Worm (Caenorhabditis elegans) whole organism, L2 larva: ENCODE data around the gene basl-1.
A peak's percentile ranks its signal among the peaks of the same experiment; 100 is the strongest.

Experiments
- C34F6.9 ChIP-seq: fragments of 150-350 bp; optimal IDR thresholded peaks from 2 replicates; lab custom pipeline; 2014; ENCODE audit warnings: missing biosample characterization, missing genetic modification characterization
- F13H6.1 ChIP-seq: sonication (generic microtip); optimal IDR thresholded peaks from 2 replicates; lab custom pipeline; 2016; ENCODE audit warnings: missing genetic modification characterization, missing compliant biosample characterization
- R02D3.7 ChIP-seq: fragments of 150-350 bp; optimal IDR thresholded peaks from 2 replicates; lab custom pipeline; 2014; ENCODE audit warnings: missing biosample characterization, missing genetic modification characterization
- ZK546.5 ChIP-seq: sonication (generic microtip); optimal IDR thresholded peaks from 2 replicates; lab custom pipeline; 2017; ENCODE audit warnings: missing biosample characterization, missing genetic modification characterization
- alr-1 ChIP-seq: fragments of 150-350 bp; optimal IDR thresholded peaks from 2 replicates; lab custom pipeline; 2014; ENCODE audit warnings: missing biosample characterization, missing genetic modification characterization
- aly-2 ChIP-seq: fragments of 150-350 bp; optimal IDR thresholded peaks from 2 replicates; lab custom pipeline; 2014; ENCODE audit warnings: missing biosample characterization, missing genetic modification characterization
- ama-1 ChIP-seq: fragments of 150-350 bp; optimal IDR thresholded peaks from 2 replicates; lab custom pipeline; 2018; ENCODE audit warnings: inconsistent platforms
- blmp-1 ChIP-seq: sonication (generic microtip); optimal IDR thresholded peaks from 2 replicates; lab custom pipeline; 2017; ENCODE audit warnings: missing genetic modification characterization, mild to moderate bottlenecking, missing compliant biosample characterization, antibody characterized with exemption, moderate library complexity; ENCODE audit not compliant: insufficient read depth
- ceh-16 ChIP-seq: fragments of 150-350 bp; optimal IDR thresholded peaks from 2 replicates; lab custom pipeline; 2014; ENCODE audit warnings: missing biosample characterization, missing genetic modification characterization
- crh-2 ChIP-seq: sonication (generic microtip); optimal IDR thresholded peaks from 2 replicates; lab custom pipeline; 2017; ENCODE audit warnings: missing biosample characterization, missing genetic modification characterization
- dmd-4 ChIP-seq: sonication (generic microtip); optimal IDR thresholded peaks from 2 replicates; lab custom pipeline; 2017; ENCODE audit warnings: missing biosample characterization, missing genetic modification characterization
- egl-27 ChIP-seq: sonication (generic microtip); optimal IDR thresholded peaks from 3 replicates; lab custom pipeline; 2017; ENCODE audit warnings: missing biosample characterization, missing genetic modification reagents, missing genetic modification characterization
- elt-1 ChIP-seq: fragments of 150-350 bp; optimal IDR thresholded peaks from 2 replicates; lab custom pipeline; 2014; ENCODE audit warnings: missing biosample characterization, missing genetic modification characterization
- elt-3 ChIP-seq: sonication (generic microtip); optimal IDR thresholded peaks from 2 replicates; lab custom pipeline; 2017; ENCODE audit warnings: missing biosample characterization, missing genetic modification characterization
- fos-1 ChIP-seq: fragments of 150-350 bp; optimal IDR thresholded peaks from 2 replicates; lab custom pipeline; 2014; ENCODE audit warnings: missing biosample characterization, missing genetic modification characterization
- gmeb-1 ChIP-seq: fragments of 150-350 bp; optimal IDR thresholded peaks from 2 replicates; lab custom pipeline; 2014; ENCODE audit warnings: missing biosample characterization, missing genetic modification characterization
- lin-11 ChIP-seq: fragments of 150-350 bp; sonication (generic microtip); optimal IDR thresholded peaks from 2 replicates; lab custom pipeline; 2014; ENCODE audit warnings: missing biosample characterization, missing genetic modification characterization, inconsistent platforms, mixed read lengths
- lin-13 ChIP-seq: fragments of 150-350 bp; optimal IDR thresholded peaks from 2 replicates; lab custom pipeline; 2014; ENCODE audit warnings: missing biosample characterization, missing genetic modification reagents, missing genetic modification characterization
- lsy-2 ChIP-seq, 2 experiments: fragments of 150-350 bp in 1 of 2; sonication (generic microtip) in 1 of 2; optimal IDR thresholded peaks; 2 replicates each; lab custom pipeline; 2014 to 2017; ENCODE audit warnings: missing biosample characterization in 2 of 2, missing genetic modification characterization in 2 of 2
- mab-5 ChIP-seq: fragments of 150-350 bp; optimal IDR thresholded peaks from 2 replicates; lab custom pipeline; 2014; ENCODE audit warnings: missing biosample characterization, missing genetic modification characterization
- mbf-1 ChIP-seq: sonication (generic microtip); optimal IDR thresholded peaks from 2 replicates; lab custom pipeline; 2017; ENCODE audit warnings: missing biosample characterization, missing genetic modification characterization
- mdl-1 ChIP-seq, 2 experiments: fragments of 150-350 bp in 1 of 2; sonication (generic microtip) in 1 of 2; optimal IDR thresholded peaks; 2 replicates each; lab custom pipeline; 2017; ENCODE audit warnings: missing biosample characterization in 2 of 2, missing genetic modification characterization in 2 of 2
- nhr-10 ChIP-seq: sonication (generic microtip); optimal IDR thresholded peaks from 2 replicates; lab custom pipeline; 2017; ENCODE audit warnings: missing biosample characterization, missing genetic modification characterization
- nhr-11 ChIP-seq: fragments of 150-350 bp; optimal IDR thresholded peaks from 2 replicates; lab custom pipeline; 2014; ENCODE audit warnings: missing biosample characterization, missing genetic modification characterization
- nhr-129 ChIP-seq: fragments of 150-350 bp; optimal IDR thresholded peaks from 2 replicates; lab custom pipeline; 2014; ENCODE audit warnings: missing biosample characterization, missing genetic modification characterization
- nhr-21 ChIP-seq: fragments of 150-350 bp; optimal IDR thresholded peaks from 2 replicates; lab custom pipeline; 2014; ENCODE audit warnings: missing biosample characterization, missing genetic modification characterization
- nhr-237 ChIP-seq: fragments of 150-350 bp; optimal IDR thresholded peaks from 2 replicates; lab custom pipeline; 2014; ENCODE audit warnings: missing biosample characterization, missing genetic modification characterization
- nhr-25 ChIP-seq: fragments of 150-350 bp; sonication (generic microtip); optimal IDR thresholded peaks from 3 replicates; lab custom pipeline; 2014; ENCODE audit warnings: missing biosample characterization, missing genetic modification characterization
- nhr-6 ChIP-seq: fragments of 150-350 bp; optimal IDR thresholded peaks from 2 replicates; lab custom pipeline; 2014; ENCODE audit warnings: missing biosample characterization, missing genetic modification characterization
- skn-1 ChIP-seq: sonication (generic microtip); optimal IDR thresholded peaks from 2 replicates; lab custom pipeline; 2017; ENCODE audit warnings: missing biosample characterization, missing genetic modification characterization
- sma-3 ChIP-seq: sonication (generic microtip); optimal IDR thresholded peaks from 2 replicates; lab custom pipeline; 2016; ENCODE audit warnings: missing genetic modification reagents, missing genetic modification characterization, missing compliant biosample characterization
- sma-9 ChIP-seq, 2 experiments: fragments of 150-350 bp in 1 of 2; sonication (generic microtip) in 1 of 2; optimal IDR thresholded peaks; 2 replicates each; lab custom pipeline; 2014 to 2016; ENCODE audit warnings: missing genetic modification characterization in 2 of 2, mild to moderate bottlenecking in 1 of 2, missing biosample characterization in 1 of 2, missing compliant biosample characterization in 1 of 2, missing genetic modification reagents in 1 of 2, moderate library complexity in 1 of 2
- snpc-4 ChIP-seq: fragments of 150-350 bp; optimal IDR thresholded peaks from 2 replicates; lab custom pipeline; 2014; ENCODE audit warnings: missing biosample characterization, missing genetic modification characterization
- unc-39 ChIP-seq: fragments of 150-350 bp; optimal IDR thresholded peaks from 2 replicates; lab custom pipeline; 2014; ENCODE audit warnings: missing biosample characterization, missing genetic modification characterization
- unc-55 ChIP-seq: fragments of 150-350 bp; sonication (generic microtip); optimal IDR thresholded peaks from 3 replicates; lab custom pipeline; 2014; ENCODE audit warnings: missing biosample characterization, missing genetic modification reagents, missing genetic modification characterization
- unc-62 ChIP-seq: fragments of 150-350 bp; optimal IDR thresholded peaks from 2 replicates; lab custom pipeline; 2014; ENCODE audit warnings: missing biosample characterization, missing genetic modification reagents, missing genetic modification characterization
- ztf-1 ChIP-seq: fragments of 200-800 bp; sonication (Bioruptor generic); conservative IDR thresholded peaks from 2 replicates; pipeline ENCODE4 v1.3.6; 2022; ENCODE audit warnings: missing genetic modification characterization, missing compliant biosample characterization
- ztf-4 ChIP-seq: fragments of 150-350 bp; optimal IDR thresholded peaks from 2 replicates; lab custom pipeline; 2014; ENCODE audit warnings: missing biosample characterization, missing genetic modification characterization

Gene basl-1

ce11 chrIII:5585711-5586110 is 29.0 kb upstream of the basl-1 start:
- TF ChIP-seq elt-3 (tag; lab: Kevin White, UChicago) (no peak), nhr-10 (tag; lab: Kevin White, UChicago) (no peak), nhr-25 (no peak), nhr-129 (tag; lab: Kevin White, UChicago) (no peak), unc-39 (tag; lab: Kevin White, UChicago) (no peak), nhr-6 (tag; lab: Kevin White, UChicago) (no peak), mbf-1 (no peak), nhr-11 (tag; lab: Kevin White, UChicago) (no peak), mdl-1 (tag; optimal IDR thresholded peaks at IDR 0.05; lab: Kevin White, UChicago) (no peak), unc-62 (GFP tag; lab: Kevin White, UChicago) (no peak), sma-9 (GFP tag; optimal IDR thresholded peaks at IDR 0.05; lab: Kevin White, UChicago) (no peak), sma-9 (tag; optimal IDR thresholded peaks at IDR 0.05; lab: Kevin White, UChicago) (no peak), blmp-1 (tag; lab: Kevin White, UChicago) (no peak), ZK546.5 (tag; lab: Kevin White, UChicago) (no peak), egl-27 (tag; lab: Kevin White, UChicago) (no peak), ceh-16 (tag; lab: Kevin White, UChicago) (no peak), nhr-21 (tag; lab: Kevin White, UChicago) (no peak), alr-1 (no peak), skn-1 (tag; lab: Kevin White, UChicago) (no peak), R02D3.7 (tag; lab: Kevin White, UChicago) (no peak)
- TF ChIP-seq, all 48 proteins: peak for 0

- TF ChIP-seq nhr-11 (tag; lab: Kevin White, UChicago) (no peak), unc-39 (tag; lab: Kevin White, UChicago) (no peak), nhr-129 (tag; lab: Kevin White, UChicago) (peak; percentile 4), lsy-2 (tag; optimal IDR thresholded peaks at IDR 0.05; lab: Kevin White, UChicago) (peak in 1 of 2 experiments; percentile 35), unc-55 (GFP tag; lab: Kevin White, UChicago) (peak; percentile 60), dmd-4 (no peak), gmeb-1 (tag; lab: Kevin White, UChicago) (peak; percentile 74), elt-1 (tag; lab: Kevin White, UChicago) (no peak), lin-11 (tag; lab: Kevin White, UChicago) (no peak), ZK546.5 (tag; lab: Kevin White, UChicago) (no peak)
Observed at ce11 chrIII:5586925-5587324, 27.8 kb upstream of the basl-1 start, which contains the start of gene F56D2.2. TSS of gene F56D2.2 (plus strand) at chrIII:5587263.

ce11 chrIII:5588746-5589145 is 26.0 kb upstream of the basl-1 start:
- TF ChIP-seq aly-2 (tag; lab: Kevin White, UChicago) (no peak), ztf-1 (GFP tag; lab: Robert Waterston, UW) (no peak), fos-1 (no peak)

- TF ChIP-seq C34F6.9 (peak; percentile 84), R02D3.7 (tag; lab: Kevin White, UChicago) (peak; percentile 53), nhr-129 (tag; lab: Kevin White, UChicago) (peak; percentile 28), nhr-237 (tag; lab: Kevin White, UChicago) (no peak), nhr-21 (tag; lab: Kevin White, UChicago) (peak; percentile 16), unc-62 (GFP tag; lab: Kevin White, UChicago) (no peak), sma-9 (GFP tag; optimal IDR thresholded peaks at IDR 0.05; lab: Kevin White, UChicago) (peak; percentile 38), sma-9 (tag; optimal IDR thresholded peaks at IDR 0.05; lab: Kevin White, UChicago) (no peak), crh-2 (tag; lab: Kevin White, UChicago) (peak; percentile 57), snpc-4 (tag; lab: Kevin White, UChicago) (peak; percentile 17), mab-5 (no peak), lin-13 (GFP tag; lab: Kevin White, UChicago) (peak; percentile 77), nhr-25 (peak; percentile 23), F13H6.1 (tag; lab: Kevin White, UChicago) (peak; percentile 6), lsy-2 (tag; optimal IDR thresholded peaks at IDR 0.05; lab: Kevin White, UChicago) (peak; percentile 29 to 85), ama-1 (lab: Kevin White, UChicago) (no peak), egl-27 (tag; lab: Kevin White, UChicago) (no peak), blmp-1 (tag; lab: Kevin White, UChicago) (peak; percentile 33), sma-3 (GFP tag; lab: Kevin White, UChicago) (peak; percentile 57), nhr-11 (tag; lab: Kevin White, UChicago) (no peak), ceh-16 (tag; lab: Kevin White, UChicago) (peak; percentile 4), gmeb-1 (tag; lab: Kevin White, UChicago) (peak; percentile 80), unc-55 (GFP tag; lab: Kevin White, UChicago) (peak; percentile 89), ztf-4 (tag; lab: Kevin White, UChicago) (no peak), elt-1 (tag; lab: Kevin White, UChicago) (no peak), lin-11 (tag; lab: Kevin White, UChicago) (peak; percentile 80), fos-1 (peak; percentile 17)
- TF ChIP-seq, all 48 proteins: peak for 18
Observed at ce11 chrIII:5591668-5592149, 23.0 kb upstream of the basl-1 start, which contains the start of the genes ddx-15 and ucr-1. TSS of gene ddx-15 (minus strand) at chrIII:5591718. TSS of gene ucr-1 (plus strand) at chrIII:5592135.
